Worm (Caenorhabditis elegans) whole organism, late embryonic: ENCODE data around the gene ZK1320.9.
A peak's percentile ranks its signal among the peaks of the same experiment; 100 is the strongest.

Experiments
- C08G9.2 ChIP-seq: sonication (generic microtip); optimal IDR thresholded peaks from 2 replicates; lab custom pipeline; 2016; ENCODE audit warnings: mild to moderate bottlenecking, missing genetic modification characterization, moderate library complexity, missing compliant biosample characterization
- K02D7.2 ChIP-seq: sonication (generic microtip); optimal IDR thresholded peaks from 2 replicates; lab custom pipeline; 2017; ENCODE audit warnings: mild to moderate bottlenecking, missing genetic modification characterization, missing compliant biosample characterization
- K09A11.1 ChIP-seq: sonication (generic microtip); optimal IDR thresholded peaks from 2 replicates; lab custom pipeline; 2017; ENCODE audit warnings: antibody characterized with exemption, mild to moderate bottlenecking, missing genetic modification characterization, missing compliant biosample characterization; ENCODE audit not compliant: insufficient read depth
- T23F11.4 ChIP-seq: fragments of 200-800 bp; sonication (Bioruptor generic); optimal IDR thresholded peaks from 2 replicates; lab custom pipeline; 2018; ENCODE audit warnings: mild to moderate bottlenecking, missing genetic modification characterization, missing compliant biosample characterization
- Y22D7AL.16 ChIP-seq: sonication (generic microtip); optimal IDR thresholded peaks from 2 replicates; lab custom pipeline; 2016; ENCODE audit warnings: missing genetic modification characterization, missing compliant biosample characterization
- ahr-1 ChIP-seq: sonication (generic microtip); optimal IDR thresholded peaks from 2 replicates; lab custom pipeline; 2016; ENCODE audit warnings: missing genetic modification characterization, missing compliant biosample characterization
- ama-1 ChIP-seq: fragments of 150-350 bp; optimal IDR thresholded peaks from 2 replicates; lab custom pipeline; 2014
- ceh-30 ChIP-seq: fragments of 150-350 bp; optimal IDR thresholded peaks from 2 replicates; lab custom pipeline; 2014; ENCODE audit warnings: missing biosample characterization, missing genetic modification characterization
- ceh-45 ChIP-seq: fragments of 200-800 bp; sonication (Bioruptor generic); IDR thresholded peaks from 2 replicates; pipeline ENCODE4 v1.3.6; 2022; ENCODE audit warnings: missing genetic modification reagents, missing genetic modification characterization, missing compliant biosample characterization
- ceh-6 ChIP-seq: fragments of 200-800 bp; sonication (Bioruptor generic); optimal IDR thresholded peaks from 2 replicates; lab custom pipeline; 2018; ENCODE audit warnings: mild to moderate bottlenecking, missing genetic modification characterization, missing compliant biosample characterization
- che-1 ChIP-seq: sonication (generic microtip); optimal IDR thresholded peaks from 2 replicates; lab custom pipeline; 2016; ENCODE audit warnings: mild to moderate bottlenecking, missing genetic modification characterization, missing compliant biosample characterization
- elt-2 ChIP-seq: sonication (generic microtip); optimal IDR thresholded peaks from 2 replicates; lab custom pipeline; 2016; ENCODE audit warnings: missing genetic modification reagents, missing genetic modification characterization, missing compliant biosample characterization
- elt-4 ChIP-seq: sonication (generic microtip); optimal IDR thresholded peaks from 2 replicates; lab custom pipeline; 2016; ENCODE audit warnings: missing genetic modification characterization, missing compliant biosample characterization
- ets-4 ChIP-seq: sonication (generic microtip); optimal IDR thresholded peaks from 2 replicates; lab custom pipeline; 2016; ENCODE audit warnings: missing genetic modification characterization, missing compliant biosample characterization
- eyg-1 ChIP-seq: sonication (generic microtip); optimal IDR thresholded peaks from 2 replicates; lab custom pipeline; 2016; ENCODE audit warnings: missing genotype, missing genetic modification characterization, missing compliant biosample characterization
- fkh-10 ChIP-seq: fragments of 150-350 bp; optimal IDR thresholded peaks from 2 replicates; lab custom pipeline; 2014; ENCODE audit warnings: missing biosample characterization, missing genetic modification reagents, missing genetic modification characterization
- gmeb-2 ChIP-seq: sonication (generic microtip); optimal IDR thresholded peaks from 2 replicates; lab custom pipeline; 2016; ENCODE audit warnings: missing genetic modification characterization, inconsistent platforms, missing compliant biosample characterization
- hlh-30 ChIP-seq: sonication (generic microtip); optimal IDR thresholded peaks from 2 replicates; lab custom pipeline; 2017; ENCODE audit warnings: antibody characterized with exemption, missing genetic modification characterization, missing compliant biosample characterization; ENCODE audit not compliant: insufficient read depth
- hlh-6 ChIP-seq: sonication (generic microtip); optimal IDR thresholded peaks from 2 replicates; lab custom pipeline; 2016; ENCODE audit warnings: missing genotype, missing genetic modification characterization, missing compliant biosample characterization
- lim-6 ChIP-seq: sonication (generic microtip); optimal IDR thresholded peaks from 2 replicates; lab custom pipeline; 2016; ENCODE audit warnings: missing genetic modification characterization, missing compliant biosample characterization
- lin-11 ChIP-seq: fragments of 200-800 bp; sonication (Bioruptor generic); optimal IDR thresholded peaks from 2 replicates; lab custom pipeline; 2018; ENCODE audit warnings: mild to moderate bottlenecking, missing genetic modification characterization, missing compliant biosample characterization
- madf-2 ChIP-seq: sonication (generic microtip); optimal IDR thresholded peaks from 2 replicates; lab custom pipeline; 2017; ENCODE audit warnings: missing genetic modification characterization, missing compliant biosample characterization
- nfya-1 ChIP-seq: sonication (generic microtip); optimal IDR thresholded peaks from 2 replicates; lab custom pipeline; 2017; ENCODE audit warnings: missing genetic modification characterization, mild to moderate bottlenecking, missing compliant biosample characterization, antibody characterized with exemption, moderate library complexity
- nhr-11 ChIP-seq: fragments of 150-350 bp; optimal IDR thresholded peaks from 2 replicates; lab custom pipeline; 2014; ENCODE audit warnings: missing biosample characterization, missing genetic modification characterization
- odd-2 ChIP-seq: sonication (generic microtip); optimal IDR thresholded peaks from 2 replicates; lab custom pipeline; 2017; ENCODE audit warnings: antibody characterized with exemption, mild to moderate bottlenecking, missing genetic modification characterization, missing compliant biosample characterization
- pha-2 ChIP-seq: sonication (generic microtip); optimal IDR thresholded peaks from 2 replicates; lab custom pipeline; 2017; ENCODE audit warnings: mild to moderate bottlenecking, missing genetic modification characterization, missing compliant biosample characterization
- pqm-1 ChIP-seq: sonication (generic microtip); optimal IDR thresholded peaks from 2 replicates; lab custom pipeline; 2016; ENCODE audit warnings: missing genetic modification characterization, missing compliant biosample characterization
- pros-1 ChIP-seq: fragments of 150-350 bp; optimal IDR thresholded peaks from 2 replicates; lab custom pipeline; 2014; ENCODE audit warnings: missing biosample characterization, missing genetic modification reagents, missing genetic modification characterization
- ref-2 ChIP-seq: sonication (generic microtip); optimal IDR thresholded peaks from 2 replicates; lab custom pipeline; 2016; ENCODE audit warnings: missing genetic modification characterization, missing compliant biosample characterization
- sdc-2 ChIP-seq: sonication (generic microtip); optimal IDR thresholded peaks from 2 replicates; lab custom pipeline; 2016; ENCODE audit warnings: missing genotype, missing genetic modification characterization, missing compliant biosample characterization
- sox-2 ChIP-seq: fragments of 200-800 bp; sonication (Bioruptor generic); IDR thresholded peaks from 2 replicates; pipeline ENCODE4 v1.3.6; 2022; ENCODE audit warnings: missing genetic modification reagents, missing genetic modification characterization, missing compliant biosample characterization
- sox-4 ChIP-seq: sonication (generic microtip); optimal IDR thresholded peaks from 2 replicates; lab custom pipeline; 2017; ENCODE audit warnings: mild to moderate bottlenecking, missing genetic modification characterization, inconsistent platforms, missing compliant biosample characterization
- syd-9 ChIP-seq: sonication (generic microtip); optimal IDR thresholded peaks from 2 replicates; lab custom pipeline; 2016; ENCODE audit warnings: mild to moderate bottlenecking, missing genetic modification characterization, moderate library complexity, missing compliant biosample characterization
- tbx-7 ChIP-seq: sonication (generic microtip); optimal IDR thresholded peaks from 2 replicates; lab custom pipeline; 2016; ENCODE audit warnings: missing genotype, missing genetic modification characterization, missing compliant biosample characterization
- unc-42 ChIP-seq: sonication (generic microtip); optimal IDR thresholded peaks from 2 replicates; lab custom pipeline; 2016; ENCODE audit warnings: missing genotype, missing genetic modification characterization, missing compliant biosample characterization
- unc-86 ChIP-seq: sonication (generic microtip); optimal IDR thresholded peaks from 2 replicates; lab custom pipeline; 2016; ENCODE audit warnings: missing genetic modification characterization, missing compliant biosample characterization
- zip-5 ChIP-seq: sonication (generic microtip); optimal IDR thresholded peaks from 2 replicates; lab custom pipeline; 2016; ENCODE audit warnings: missing genetic modification characterization, missing compliant biosample characterization
- ztf-16 ChIP-seq: sonication (generic microtip); optimal IDR thresholded peaks from 2 replicates; lab custom pipeline; 2017; ENCODE audit warnings: missing genetic modification characterization, missing compliant biosample characterization

The ZK1320.9 gene

ce11 chrII:9691839-9692238 is 5.3 kb upstream of the ZK1320.9 start, which contains the start of gene nlp-11:
nlp-11 (minus strand) TSS chrII:9691939.
- TF ChIP-seq K09A11.1 (tag; lab: Kevin White, UChicago) (no peak), K02D7.2 (no peak), ztf-16 (tag; lab: Kevin White, UChicago) (no peak), madf-2 (tag; lab: Kevin White, UChicago) (no peak), nhr-11 (no peak), unc-86 (tag; lab: Kevin White, UChicago) (no peak), pha-2 (tag; lab: Kevin White, UChicago) (no peak)
- TF ChIP-seq, all 69 proteins: peak for 0

- TF ChIP-seq elt-4 (no peak), unc-42 (tag; lab: Kevin White, UChicago) (peak; percentile 78)
These were observed 3.6 kb upstream of the ZK1320.9 start for ce11 chrII:9690067-9690632.

- TF ChIP-seq ets-4 (tag; lab: Kevin White, UChicago) (no peak), che-1 (tag; lab: Kevin White, UChicago) (no peak), zip-5 (tag; lab: Kevin White, UChicago) (no peak), C08G9.2 (no peak), sdc-2 (tag; lab: Kevin White, UChicago) (no peak), hlh-30 (tag; lab: Kevin White, UChicago) (no peak), ref-2 (tag; lab: Kevin White, UChicago) (no peak), K09A11.1 (tag; lab: Kevin White, UChicago) (no peak), T23F11.4 (GFP tag; lab: Kevin White, UChicago) (no peak), Y22D7AL.16 (tag; lab: Kevin White, UChicago) (no peak), ama-1 (lab: Kevin White, UChicago) (no peak), ceh-6 (GFP tag; lab: Kevin White, UChicago) (no peak), elt-2 (no peak), fkh-10 (GFP tag; lab: Kevin White, UChicago) (no peak), syd-9 (tag; lab: Kevin White, UChicago) (no peak), unc-42 (tag; lab: Kevin White, UChicago) (no peak), eyg-1 (tag; lab: Kevin White, UChicago) (no peak), ceh-30 (tag; lab: Kevin White, UChicago) (no peak), unc-86 (tag; lab: Kevin White, UChicago) (no peak)
These were observed 2.3 kb downstream of the ZK1320.9 start for ce11 chrII:9684175-9684574.

ce11 chrII:9682044-9682443 is 4.5 kb downstream of the ZK1320.9 start:
- TF ChIP-seq unc-42 (tag; lab: Kevin White, UChicago) = peak; percentile 50
- TF ChIP-seq T23F11.4 (GFP tag; lab: Kevin White, UChicago) = no peak
- TF ChIP-seq pros-1 = no peak
- TF ChIP-seq lim-6 (tag; lab: Kevin White, UChicago) = no peak
- no peak for TF ChIP-seq tbx-7 (tag; lab: Kevin White, UChicago)

ce11 chrII:9680493-9680892 is 6.0 kb downstream of the ZK1320.9 start, which contains the start of gene ZK1320.13:
ZK1320.13 (plus strand) TSS chrII:9680793.
- TF ChIP-seq che-1 (tag; lab: Kevin White, UChicago) = no peak
- TF ChIP-seq ceh-6 (GFP tag; lab: Kevin White, UChicago) = no peak
- no peak for TF ChIP-seq elt-4
- TF ChIP-seq nfya-1 (tag; lab: Kevin White, UChicago) = no peak
- no peak for TF ChIP-seq sox-2 (GFP tag; lab: Robert Waterston, UW)
- no peak for TF ChIP-seq lin-11 (tag; lab: Kevin White, UChicago)
- no peak for TF ChIP-seq sox-4
- TF ChIP-seq ztf-16 (tag; lab: Kevin White, UChicago) = no peak
- no peak for TF ChIP-seq pqm-1 (tag; lab: Kevin White, UChicago)
- no peak for TF ChIP-seq pros-1
- no peak for TF ChIP-seq pha-2 (tag; lab: Kevin White, UChicago)
- TF ChIP-seq hlh-6 (tag; lab: Kevin White, UChicago) = no peak
- TF ChIP-seq fkh-10 (GFP tag; lab: Kevin White, UChicago) = no peak
- TF ChIP-seq gmeb-2 (tag; lab: Kevin White, UChicago) = no peak
- TF ChIP-seq odd-2 (tag; lab: Kevin White, UChicago) = no peak
- no peak for TF ChIP-seq ceh-45 (GFP tag; lab: Robert Waterston, UW)
- no peak for TF ChIP-seq ahr-1 (tag; lab: Kevin White, UChicago)
